Worm (Caenorhabditis elegans) whole organism, young adult: ENCODE results near the gene Y105C5A.10.
"Not testable (repeated sequence)": the region's sequence is repeated elsewhere in the genome, so short reads cannot be mapped to it uniquely, and the experiment has no call there.

Experiments
- F23B12.7 ChIP-seq: sonication (generic microtip); optimal IDR thresholded peaks from 2 replicates; lab custom pipeline; 2017; ENCODE audit warnings: missing genetic modification characterization, mild to moderate bottlenecking, missing compliant biosample characterization, antibody characterized with exemption, moderate library complexity; ENCODE audit not compliant: insufficient read depth
- hmg-20 ChIP-seq: fragments of 200-800 bp; sonication (Bioruptor generic); IDR thresholded peaks from 2 replicates; pipeline ENCODE4 v1.3.6; 2022; ENCODE audit warnings: missing genetic modification reagents, missing genetic modification characterization, missing compliant biosample characterization
- sea-2 ChIP-seq: fragments of 200-800 bp; sonication (Bioruptor generic); IDR thresholded peaks from 2 replicates; pipeline ENCODE4 v1.3.6; 2022; ENCODE audit warnings: missing genetic modification characterization, missing compliant biosample characterization

DNA sequence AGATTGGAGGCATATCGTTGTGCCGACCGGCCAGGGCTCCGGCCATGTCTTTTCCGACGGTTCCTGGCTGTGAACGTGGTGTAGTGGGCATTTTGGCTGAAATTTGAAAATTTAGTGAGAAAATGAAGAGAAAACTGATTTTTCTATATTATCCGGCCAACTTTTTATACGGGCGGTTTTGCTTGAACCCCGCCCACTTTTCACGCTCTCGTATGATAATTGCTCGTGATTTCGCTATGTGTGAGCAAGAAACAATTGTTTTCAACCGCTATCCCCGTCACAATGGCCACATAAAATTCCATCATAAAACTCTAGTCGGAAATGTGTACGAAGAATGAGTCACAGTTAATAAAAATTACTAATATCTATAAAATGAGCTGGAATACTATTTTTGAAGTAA lies 6.1 kb downstream of the Y105C5A.10 start, which contains the start of gene Y105C5A.12:
- not testable (repeated sequence) for TF ChIP-seq sea-2 (GFP tag; lab: Robert Waterston, UW); F23B12.7 (tag; lab: Kevin White, UChicago); hmg-20 (GFP tag; lab: Robert Waterston, UW)
